Fruit fly (Drosophila melanogaster) whole organism, wandering third instar larva: Measurements from ENCODE around the gene CG6830.

ENCODE experiments used
- Abd-B ChIP-seq: fragments of >200 bp; optimal IDR thresholded peaks from 2 replicates; lab custom pipeline; 2017; ENCODE audit warnings: missing biosample characterization, missing genetic modification characterization
- CG32264 ChIP-seq: fragments of 200-800 bp; sonication (Bioruptor generic); optimal IDR thresholded peaks from 2 replicates; lab custom pipeline; 2016; ENCODE audit warnings: missing biosample characterization, missing genetic modification characterization
- CG9705 ChIP-seq: fragments of 200-800 bp; sonication (Bioruptor generic); optimal IDR thresholded peaks from 2 replicates; lab custom pipeline; 2018; ENCODE audit warnings: missing biosample characterization, mild to moderate bottlenecking, missing genetic modification characterization
- CrebA ChIP-seq: fragments of 200-800 bp; sonication (Bioruptor generic); optimal IDR thresholded peaks from 2 replicates; lab custom pipeline; 2016; ENCODE audit warnings: missing biosample characterization, mild to moderate bottlenecking, missing genetic modification characterization, borderline replicate concordance
- Dfd ChIP-seq: fragments of >200 bp; optimal IDR thresholded peaks from 2 replicates; lab custom pipeline; 2017; ENCODE audit warnings: missing biosample characterization, missing genetic modification characterization
- Dif ChIP-seq: fragments of 200-275, 200-300 bp; sonication (Bioruptor generic); optimal IDR thresholded peaks from 2 replicates; lab custom pipeline; 2018; ENCODE audit warnings: missing biosample characterization, missing genetic modification characterization; ENCODE audit not compliant: partially characterized antibody
- GATAd ChIP-seq: sonication (Bioruptor generic); optimal IDR thresholded peaks from 2 replicates; lab custom pipeline; 2016; ENCODE audit warnings: missing biosample characterization, missing genetic modification characterization
- HLH106 ChIP-seq: fragments of 200-800 bp; optimal IDR thresholded peaks from 3 replicates; lab custom pipeline; 2019; ENCODE audit warnings: missing biosample characterization, mild to moderate bottlenecking, missing genetic modification characterization, moderate library complexity
- Hnf4 ChIP-seq: fragments of 200-800 bp; sonication (Bioruptor generic); optimal IDR thresholded peaks from 2 replicates; lab custom pipeline; 2016; ENCODE audit warnings: missing biosample characterization, mild to moderate bottlenecking, missing genetic modification characterization
- Hr78 ChIP-seq: fragments of >200 bp; optimal IDR thresholded peaks from 2 replicates; lab custom pipeline; 2017; ENCODE audit warnings: missing biosample characterization, missing genetic modification characterization
- Hr83 ChIP-seq: fragments of 200-300 bp; sonication (Bioruptor generic); optimal IDR thresholded peaks from 2 replicates; lab custom pipeline; 2016; ENCODE audit warnings: missing biosample characterization, mild to moderate bottlenecking, missing genetic modification characterization, moderate library complexity; ENCODE audit not compliant: poor library complexity, severe bottlenecking
- Jra ChIP-seq: sonication (Bioruptor generic); optimal IDR thresholded peaks from 2 replicates; lab custom pipeline; 2016; ENCODE audit warnings: missing biosample characterization, missing genetic modification characterization
- Myc ChIP-seq: fragments of >200 bp; optimal IDR thresholded peaks from 2 replicates; lab custom pipeline; 2017
- N ChIP-seq: fragments of >200 bp; optimal IDR thresholded peaks from 2 replicates; lab custom pipeline; 2018; ENCODE audit warnings: missing biosample characterization, missing external identifiers, missing genetic modification characterization
- OdsH ChIP-seq: fragments of 200-800 bp; sonication (Bioruptor generic); optimal IDR thresholded peaks from 2 replicates; lab custom pipeline; 2016; ENCODE audit warnings: missing biosample characterization, mild to moderate bottlenecking, missing genetic modification characterization
- Rel ChIP-seq, 2 experiments: fragments of 200-800 bp; sonication (Bioruptor generic) in 1 of 2; optimal IDR thresholded peaks; 2 replicates in 1 of 2; 3 replicates in 1 of 2; lab custom pipeline; 2016 to 2019; ENCODE audit warnings: mild to moderate bottlenecking in 2 of 2, missing biosample characterization in 2 of 2, missing genetic modification characterization in 2 of 2, moderate library complexity in 1 of 2
- Sp1 ChIP-seq: fragments of 200-800 bp; sonication (Bioruptor generic); optimal IDR thresholded peaks from 3 replicates; lab custom pipeline; 2019; ENCODE audit warnings: missing biosample characterization, mild to moderate bottlenecking, missing genetic modification characterization, moderate library complexity
- Vsx2 ChIP-seq: fragments of 200-300, 225-300 bp; sonication (Bioruptor generic); optimal IDR thresholded peaks from 2 replicates; lab custom pipeline; 2018; ENCODE audit warnings: missing biosample characterization, missing genetic modification characterization; ENCODE audit not compliant: partially characterized antibody
- br ChIP-seq: fragments of 200-800 bp; sonication (Bioruptor generic); optimal IDR thresholded peaks from 2 replicates; lab custom pipeline; 2016; ENCODE audit warnings: missing biosample characterization, missing genetic modification characterization
- dmrt93B ChIP-seq: fragments of 200-800 bp; sonication (Bioruptor generic); optimal IDR thresholded peaks from 2 replicates; lab custom pipeline; 2018; ENCODE audit warnings: missing biosample characterization, mild to moderate bottlenecking, missing genetic modification characterization
- ey ChIP-seq: fragments of 200-800 bp; sonication (Bioruptor generic); optimal IDR thresholded peaks from 2 replicates; lab custom pipeline; 2016; ENCODE audit warnings: missing biosample characterization, missing genetic modification characterization
- foxo ChIP-seq, 2 experiments: fragments of 200-800 bp; sonication (Bioruptor generic); optimal IDR thresholded peaks; 2 replicates in 1 of 2; 3 replicates in 1 of 2; lab custom pipeline; 2016 to 2017; ENCODE audit warnings: missing biosample characterization in 2 of 2, missing genetic modification characterization in 2 of 2
- fru ChIP-seq: fragments of 200-800 bp; sonication (Bioruptor generic); optimal IDR thresholded peaks from 3 replicates; lab custom pipeline; 2016; ENCODE audit warnings: missing biosample characterization, mild to moderate bottlenecking, missing genetic modification characterization
- h ChIP-seq: fragments of 200-800 bp; sonication (Bioruptor generic); optimal IDR thresholded peaks from 3 replicates; lab custom pipeline; 2016; ENCODE audit warnings: missing biosample characterization, mild to moderate bottlenecking, missing genetic modification characterization
- pan ChIP-seq: fragments of >200 bp; optimal IDR thresholded peaks from 2 replicates; lab custom pipeline; 2017
- psq ChIP-seq: fragments of 200-800 bp; sonication (Bioruptor generic); optimal IDR thresholded peaks from 3 replicates; lab custom pipeline; 2017; ENCODE audit warnings: missing biosample characterization, mild to moderate bottlenecking, missing genetic modification characterization, moderate library complexity
- rgr ChIP-seq: fragments of 200-800 bp; sonication (Bioruptor generic); optimal IDR thresholded peaks from 3 replicates; lab custom pipeline; 2016; ENCODE audit warnings: missing biosample characterization, mild to moderate bottlenecking, missing genetic modification characterization
- sage ChIP-seq: fragments of 200-800 bp; sonication (Bioruptor generic); optimal IDR thresholded peaks from 2 replicates; lab custom pipeline; 2016; ENCODE audit warnings: missing biosample characterization, mild to moderate bottlenecking, missing genetic modification characterization
- tai ChIP-seq: sonication (Bioruptor generic); optimal IDR thresholded peaks from 2 replicates; lab custom pipeline; 2016; ENCODE audit warnings: missing biosample characterization, missing genetic modification characterization
- usp ChIP-seq: fragments of >200 bp; optimal IDR thresholded peaks from 2 replicates; lab custom pipeline; 2017; ENCODE audit warnings: missing biosample characterization, missing genetic modification characterization

CG6830 gene

dm6 chr3R:11671784-11672183, 12.4 kb downstream of the CG6830 start:
- TF ChIP-seq tai (GFP tag; lab: Kevin White, UChicago) (no peak), sage (GFP tag; lab: Kevin White, UChicago) (no peak), foxo (GFP tag; optimal IDR thresholded peaks at IDR 0.05; lab: Kevin White, UChicago) (peak in 1 of 2 experiments; percentile 19), br (GFP tag; lab: Kevin White, UChicago) (no peak), CG9705 (GFP tag; lab: Kevin White, UChicago) (no peak), GATAd (GFP tag; lab: Kevin White, UChicago) (no peak), Hr83 (no peak), dmrt93B (no peak)
- TF ChIP-seq, all 38 proteins: peak for 1

DNA sequence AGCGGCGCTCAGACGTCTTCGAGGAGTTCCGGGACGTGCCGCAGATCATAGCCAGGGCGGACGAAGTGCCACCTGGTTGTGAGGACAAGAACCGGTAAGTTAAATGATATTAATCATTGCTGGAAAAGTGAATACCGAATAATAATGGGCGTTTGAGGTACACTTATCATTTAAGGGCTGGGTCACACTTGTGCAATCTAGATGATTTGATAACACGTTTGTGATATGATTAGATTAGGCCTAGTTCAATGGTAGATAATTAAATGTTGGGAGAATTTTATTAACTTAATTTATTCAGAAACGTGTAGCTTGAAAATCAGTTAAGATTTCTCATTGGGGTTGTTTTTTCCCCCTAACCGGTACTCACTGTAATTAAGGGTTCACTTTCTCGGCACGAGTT, 13.3 kb downstream of the CG6830 start:
- TF ChIP-seq Jra (GFP tag; lab: Kevin White, UChicago) (no peak), dmrt93B (no peak), N (no peak), ey (GFP tag; lab: Kevin White, UChicago) (no peak), GATAd (GFP tag; lab: Kevin White, UChicago) (no peak), CG32264 (no peak), psq (GFP tag; lab: Kevin White, UChicago) (no peak), fru (GFP tag; lab: Kevin White, UChicago) (no peak)

DNA sequence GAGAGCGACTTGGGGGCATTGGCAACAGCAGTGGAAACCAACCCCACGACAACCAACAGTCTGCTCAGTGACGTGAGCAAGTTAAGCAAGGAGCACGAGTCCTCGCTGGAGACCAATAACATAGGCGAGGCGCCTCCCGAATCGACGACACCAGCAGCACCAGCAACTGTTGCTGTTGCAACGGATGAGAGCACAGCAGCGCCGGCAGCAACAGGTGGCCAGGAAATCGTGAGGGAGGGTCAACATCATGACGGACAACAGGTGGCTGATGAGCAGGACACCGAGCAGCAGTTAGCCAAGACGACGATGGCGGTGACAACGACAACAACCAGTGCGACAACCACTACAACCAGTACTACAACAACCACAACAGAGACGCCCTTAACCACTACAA, 14.2 kb downstream of the CG6830 start:
- TF ChIP-seq OdsH (GFP tag; lab: Kevin White, UChicago), result no peak
- TF ChIP-seq Dif, result no peak
- TF ChIP-seq Abd-B (GFP tag; lab: Kevin White, UChicago), result no peak
- TF ChIP-seq usp, result no peak
- no peak for TF ChIP-seq GATAd (GFP tag; lab: Kevin White, UChicago)
- no peak for TF ChIP-seq Hnf4 (GFP tag; lab: Kevin White, UChicago)
- no peak for TF ChIP-seq br (GFP tag; lab: Kevin White, UChicago)
- TF ChIP-seq N, result no peak
- TF ChIP-seq Hr78 (GFP tag; lab: Kevin White, UChicago), result no peak

DNA sequence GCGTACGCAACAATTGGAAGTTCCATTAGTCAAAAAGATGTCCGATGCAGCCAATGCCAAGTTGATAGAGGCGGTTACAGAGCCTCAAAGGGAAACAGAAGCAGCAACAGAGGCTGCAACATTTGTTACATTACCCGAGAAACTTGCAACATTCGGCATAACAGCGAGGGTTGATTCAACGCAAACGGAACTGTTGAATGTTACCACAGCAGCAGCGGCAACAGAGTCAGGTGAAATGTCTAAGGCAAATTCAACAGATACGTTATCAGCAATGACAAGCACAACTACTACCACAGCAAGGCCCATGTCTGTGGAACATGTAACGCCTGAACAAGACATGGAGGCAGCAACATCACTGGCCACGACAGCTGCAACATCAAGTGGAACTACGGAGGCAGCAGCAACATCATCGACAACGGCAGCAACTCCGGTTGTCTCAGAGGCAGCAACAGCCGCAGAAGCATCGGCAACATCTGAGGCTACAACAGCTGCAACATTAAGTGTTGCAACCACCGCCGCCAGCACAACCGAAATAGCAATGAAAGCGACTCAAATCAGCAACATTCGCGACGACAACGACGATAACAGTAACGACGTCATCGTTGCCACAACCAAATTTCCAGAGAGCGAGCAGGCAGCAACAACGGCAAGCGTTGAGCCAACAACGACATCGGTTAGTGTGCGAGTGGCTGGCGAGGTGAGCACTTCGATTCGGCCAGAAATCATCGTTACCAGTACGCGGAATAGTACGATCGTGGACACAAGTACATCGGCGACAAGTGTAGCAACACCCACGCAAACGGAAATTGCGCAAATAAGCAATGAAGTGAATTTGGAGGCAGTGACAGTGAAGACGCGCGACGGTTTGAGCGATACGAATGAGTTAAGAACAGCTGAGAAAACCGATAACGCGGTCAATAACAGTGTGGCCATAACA, 14.9 kb downstream of the CG6830 start:
- TF ChIP-seq OdsH (GFP tag; lab: Kevin White, UChicago) (peak; percentile 7), CG9705 (GFP tag; lab: Kevin White, UChicago) (no peak), HLH106 (tag; lab: Kevin White, UChicago) (no peak), Jra (GFP tag; lab: Kevin White, UChicago) (no peak), rgr (GFP tag; lab: Kevin White, UChicago) (no peak), Dfd (GFP tag; lab: Kevin White, UChicago) (no peak), pan (lab: Kevin White, UChicago) (no peak), CrebA (GFP tag; lab: Kevin White, UChicago) (no peak), h (GFP tag; lab: Kevin White, UChicago) (peak; percentile 43), Sp1 (peak; percentile 1), dmrt93B (no peak), Myc (lab: Kevin White, UChicago) (no peak), Vsx2 (GFP tag; lab: Kevin White, UChicago) (no peak)
- TF ChIP-seq, all 38 proteins: peak for 3

DNA sequence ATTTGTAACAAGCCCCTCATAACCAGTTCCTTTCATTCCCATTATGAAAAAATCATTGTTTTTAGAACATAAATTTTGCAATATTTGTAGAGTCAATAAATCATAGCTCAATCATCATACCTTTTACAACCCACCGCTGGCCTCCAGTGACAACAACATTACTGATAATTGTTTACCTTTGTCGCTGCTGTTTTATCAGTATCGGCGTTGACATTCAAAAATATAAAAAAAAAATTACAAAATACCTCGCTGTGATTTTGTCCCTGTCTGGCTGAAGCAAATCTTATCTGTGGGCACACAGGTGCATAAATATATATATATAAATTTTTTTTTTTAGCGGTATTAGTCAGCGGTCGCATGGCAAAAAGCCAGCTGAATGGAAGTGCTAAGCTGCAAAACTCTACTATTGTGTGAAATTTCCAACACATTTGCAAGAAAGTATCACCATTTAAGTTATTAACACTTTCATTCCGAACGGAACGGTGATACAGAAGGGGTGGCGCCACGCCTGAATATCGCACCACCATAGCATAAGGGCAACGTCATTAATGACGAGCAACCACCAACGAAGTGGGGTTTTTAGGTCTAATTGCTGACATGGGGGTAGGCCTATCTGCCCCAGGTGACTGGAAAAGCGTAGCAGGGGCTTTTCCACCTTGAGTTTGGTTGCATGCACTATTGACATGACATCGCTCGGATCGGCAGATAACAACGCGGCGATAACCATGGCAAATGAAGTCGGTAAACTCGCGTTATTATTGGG, 18.0 kb downstream of the CG6830 start:
- TF ChIP-seq sage (GFP tag; lab: Kevin White, UChicago) (peak; percentile 21), CrebA (GFP tag; lab: Kevin White, UChicago) (no peak), rgr (GFP tag; lab: Kevin White, UChicago) (no peak), br (GFP tag; lab: Kevin White, UChicago) (no peak), Rel (GFP tag; optimal IDR thresholded peaks at IDR 0.05; lab: Kevin White, UChicago) (peak; percentile 1), Rel (tag; optimal IDR thresholded peaks at IDR 0.05; lab: Kevin White, UChicago) (peak; percentile 50), Hnf4 (GFP tag; lab: Kevin White, UChicago) (peak; percentile 21)
